Fruit fly (Drosophila melanogaster) whole organism, embryonic: ENCODE results near the gene mask.

Experiments used
- CG11398 ChIP-seq: fragments of 200-800 bp; sonication (Bioruptor generic); optimal IDR thresholded peaks from 2 replicates; lab custom pipeline; 2016; ENCODE audit warnings: missing biosample characterization, missing genetic modification characterization
- CG17328 ChIP-seq: fragments of 200-800 bp; sonication (Bioruptor generic); IDR thresholded peaks from 2 replicates; pipeline ENCODE4 v1.3.6; 2022; ENCODE audit warnings: missing biosample characterization, missing genetic modification characterization
- CG17829 ChIP-seq: fragments of 200-800 bp; optimal IDR thresholded peaks from 2 replicates; lab custom pipeline; 2019; ENCODE audit warnings: missing biosample characterization, mild to moderate bottlenecking, missing genetic modification characterization, moderate library complexity
- CG2875 ChIP-seq: fragments of 200-800 bp; sonication (Bioruptor generic); optimal IDR thresholded peaks from 2 replicates; lab custom pipeline; 2017; ENCODE audit warnings: missing biosample characterization, mild to moderate bottlenecking, missing genetic modification characterization, missing genetic modification reagents
- CG30020 ChIP-seq: fragments of 200-800 bp; optimal IDR thresholded peaks from 2 replicates; lab custom pipeline; 2019; ENCODE audit warnings: missing biosample characterization, mild to moderate bottlenecking, missing genetic modification characterization, moderate library complexity
- CG3726 ChIP-seq: fragments of 200-800 bp; sonication (Bioruptor generic); IDR thresholded peaks from 3 replicates; pipeline ENCODE4, ENCODE4 v1.3.6; 2022; ENCODE audit warnings: missing biosample characterization, missing genetic modification characterization
- CG6272 ChIP-seq: fragments of 200-800 bp; sonication (Bioruptor generic); IDR thresholded peaks from 2 replicates; pipeline ENCODE4 v1.3.6; 2022; ENCODE audit warnings: missing biosample characterization, missing genetic modification characterization
- CG7839 ChIP-seq: fragments of 200-800 bp; sonication (Bioruptor generic); optimal IDR thresholded peaks from 3 replicates; lab custom pipeline; 2018; ENCODE audit warnings: missing biosample characterization, mild to moderate bottlenecking, missing genetic modification characterization, moderate library complexity
- CG8281 ChIP-seq: fragments of 200-800 bp; sonication (Bioruptor generic); optimal IDR thresholded peaks from 2 replicates; lab custom pipeline; 2018; ENCODE audit warnings: missing biosample characterization, mild to moderate bottlenecking, missing genetic modification characterization, moderate library complexity
- CoRest ChIP-seq: fragments of 200-800 bp; sonication (Bioruptor generic); optimal IDR thresholded peaks from 3 replicates; lab custom pipeline; 2018; ENCODE audit warnings: missing biosample characterization, mild to moderate bottlenecking, missing genetic modification characterization, moderate library complexity
- D19B ChIP-seq: fragments of 200-800 bp; sonication (Bioruptor generic); optimal IDR thresholded peaks from 2 replicates; lab custom pipeline; 2017; ENCODE audit warnings: missing biosample characterization, mild to moderate bottlenecking, missing genetic modification characterization
- Dek ChIP-seq: fragments of 200-800 bp; sonication (Bioruptor generic); optimal IDR thresholded peaks from 3 replicates; lab custom pipeline; 2019; ENCODE audit warnings: missing biosample characterization, mild to moderate bottlenecking, missing genetic modification characterization, moderate library complexity
- Dfd ChIP-seq, 2 experiments: fragments of >200 bp; optimal IDR thresholded peaks; 2 replicates each; lab custom pipeline; 2017; ENCODE audit warnings: missing biosample characterization in 2 of 2, missing genetic modification characterization in 2 of 2
- Dip2 ChIP-seq: fragments of 200-800 bp; sonication (Bioruptor generic); IDR thresholded peaks from 2 replicates; pipeline ENCODE4 v1.3.6; 2022; ENCODE audit warnings: missing biosample characterization, missing genetic modification characterization
- Drgx ChIP-seq: fragments of 200-800 bp; sonication (Bioruptor generic); IDR thresholded peaks from 2 replicates; pipeline ENCODE4 v1.3.6; 2022; ENCODE audit warnings: missing biosample characterization, missing genetic modification characterization
- Ets65A ChIP-seq: fragments of 200-800 bp; sonication (Bioruptor generic); peaks from one replicate; lab custom pipeline; 2016; ENCODE audit warnings: missing biosample characterization, missing genetic modification characterization
- Fer1 ChIP-seq: fragments of 200-800 bp; sonication (Bioruptor generic); optimal IDR thresholded peaks from 2 replicates; lab custom pipeline; 2017; ENCODE audit warnings: missing biosample characterization, mild to moderate bottlenecking, missing genetic modification characterization
- Fer2 ChIP-seq: fragments of 200-800 bp; sonication (Bioruptor generic); optimal IDR thresholded peaks from 2 replicates; lab custom pipeline; 2018; ENCODE audit warnings: missing biosample characterization, mild to moderate bottlenecking, missing genetic modification characterization, moderate library complexity
- HLHmδ ChIP-seq: fragments of 200-800 bp; sonication (Bioruptor generic); optimal IDR thresholded peaks from 2 replicates; lab custom pipeline; 2018; ENCODE audit warnings: missing biosample characterization, mild to moderate bottlenecking, missing genetic modification characterization, moderate library complexity
- Hey ChIP-seq: fragments of 200-800 bp; sonication (Bioruptor generic); optimal IDR thresholded peaks from 3 replicates; lab custom pipeline; 2018; ENCODE audit warnings: missing biosample characterization, mild to moderate bottlenecking, missing genetic modification characterization
- Max ChIP-seq: fragments of 200-800 bp; sonication (Bioruptor generic); optimal IDR thresholded peaks from 2 replicates; lab custom pipeline; 2016; ENCODE audit warnings: missing biosample characterization, mild to moderate bottlenecking, missing genetic modification characterization
- Med ChIP-seq: fragments of 200-800 bp; sonication (Bioruptor generic); peaks from one replicate; lab custom pipeline; 2016; ENCODE audit warnings: missing biosample characterization, missing genetic modification characterization, mild to moderate bottlenecking, inconsistent platforms, moderate library complexity
- Nf-YA ChIP-seq: fragments of 200-800 bp; sonication (Bioruptor generic); IDR thresholded peaks from 2 replicates; pipeline ENCODE4 v1.3.6; 2022; ENCODE audit warnings: missing biosample characterization, missing genetic modification characterization
- Sox102F ChIP-seq: fragments of 200-800 bp; sonication (Bioruptor generic); optimal IDR thresholded peaks from 2 replicates; lab custom pipeline; 2018; ENCODE audit warnings: missing biosample characterization, mild to moderate bottlenecking, missing genetic modification characterization, moderate library complexity
- Sry-β ChIP-seq: fragments of 200-800 bp; sonication (Bioruptor generic); optimal IDR thresholded peaks from 2 replicates; lab custom pipeline; 2018; ENCODE audit warnings: missing biosample characterization, mild to moderate bottlenecking, missing genetic modification characterization, moderate library complexity
- Xrp1 ChIP-seq: fragments of 200-800 bp; sonication (Bioruptor generic); IDR thresholded peaks from 2 replicates; pipeline ENCODE4 v1.3.6; 2022; ENCODE audit warnings: missing biosample characterization, missing genetic modification characterization
- caup ChIP-seq: fragments of 200-800 bp; sonication (Bioruptor generic); optimal IDR thresholded peaks from 3 replicates; lab custom pipeline; 2017; ENCODE audit warnings: missing biosample characterization, mild to moderate bottlenecking, missing genetic modification characterization, moderate library complexity; ENCODE audit not compliant: severe bottlenecking
- cg ChIP-seq: fragments of 200-800 bp; sonication (Bioruptor generic); optimal IDR thresholded peaks from 3 replicates; lab custom pipeline; 2019; ENCODE audit warnings: missing biosample characterization, mild to moderate bottlenecking, missing genetic modification characterization, moderate library complexity
- chn ChIP-seq: fragments of 200-800 bp; sonication (Bioruptor generic); optimal IDR thresholded peaks from 2 replicates; lab custom pipeline; 2016; ENCODE audit warnings: missing biosample characterization, missing genetic modification characterization
- ci ChIP-seq: fragments of 200-800 bp; sonication (Bioruptor generic); IDR thresholded peaks from 3 replicates; pipeline ENCODE4 v1.3.6; 2022; ENCODE audit warnings: missing biosample characterization, missing genetic modification characterization
- corto ChIP-seq: fragments of 200-800 bp; sonication (Bioruptor generic); optimal IDR thresholded peaks from 2 replicates; lab custom pipeline; 2016; ENCODE audit warnings: missing biosample characterization, mild to moderate bottlenecking, missing genetic modification characterization, moderate library complexity
- danr ChIP-seq: fragments of 200-800 bp; sonication (Bioruptor generic); IDR thresholded peaks from 2 replicates; pipeline ENCODE4 v1.3.6; 2022; ENCODE audit warnings: missing biosample characterization, missing genetic modification characterization
- dmrt99B ChIP-seq: fragments of 200-800 bp; sonication (Bioruptor generic); optimal IDR thresholded peaks from 2 replicates; lab custom pipeline; 2018; ENCODE audit warnings: missing biosample characterization, mild to moderate bottlenecking, missing genetic modification characterization, moderate library complexity
- dysf ChIP-seq: fragments of 200-800 bp; sonication (Bioruptor generic); IDR thresholded peaks from 3 replicates; pipeline ENCODE4 v1.3.6; 2022; ENCODE audit warnings: missing biosample characterization, missing genetic modification characterization
- en ChIP-seq: fragments of 200-800 bp; sonication (Bioruptor generic); optimal IDR thresholded peaks from 2 replicates; lab custom pipeline; 2016; ENCODE audit warnings: missing biosample characterization, missing genetic modification characterization
- exex ChIP-seq: fragments of 200-800 bp; sonication (Bioruptor generic); optimal IDR thresholded peaks from 4 replicates; lab custom pipeline; 2018; ENCODE audit warnings: missing biosample characterization, mild to moderate bottlenecking, missing genetic modification characterization, moderate library complexity
- grn ChIP-seq: fragments of 200-800 bp; sonication (Bioruptor generic); optimal IDR thresholded peaks from 3 replicates; lab custom pipeline; 2017; ENCODE audit warnings: missing biosample characterization, missing genetic modification characterization
- gsb-n ChIP-seq: fragments of 200-800 bp; sonication (Bioruptor generic); optimal IDR thresholded peaks from 3 replicates; lab custom pipeline; 2018; ENCODE audit warnings: missing biosample characterization, mild to moderate bottlenecking, missing genetic modification characterization
- ind ChIP-seq: fragments of 200-800 bp; sonication (Bioruptor generic); optimal IDR thresholded peaks from 3 replicates; lab custom pipeline; 2016; ENCODE audit warnings: missing biosample characterization, missing genetic modification characterization
- kah ChIP-seq: fragments of 200-800 bp; sonication (Bioruptor generic); optimal IDR thresholded peaks from 2 replicates; lab custom pipeline; 2018; ENCODE audit warnings: missing biosample characterization, mild to moderate bottlenecking, missing genetic modification characterization
- lbe ChIP-seq: fragments of 200-800 bp; sonication (Bioruptor generic); optimal IDR thresholded peaks from 2 replicates; lab custom pipeline; 2016; ENCODE audit warnings: missing biosample characterization, mild to moderate bottlenecking, missing genetic modification characterization
- luna ChIP-seq: fragments of 200-800 bp; sonication (Bioruptor generic); optimal IDR thresholded peaks from 2 replicates; lab custom pipeline; 2016; ENCODE audit warnings: missing biosample characterization, missing genetic modification characterization
- mam ChIP-seq: fragments of 200-800 bp; sonication (Bioruptor generic); optimal IDR thresholded peaks from 3 replicates; lab custom pipeline; 2016; ENCODE audit warnings: missing biosample characterization, missing genetic modification characterization
- pfk ChIP-seq: fragments of 200-800 bp; sonication (Bioruptor generic); optimal IDR thresholded peaks from 2 replicates; lab custom pipeline; 2018; ENCODE audit warnings: missing biosample characterization, mild to moderate bottlenecking, missing genetic modification characterization, moderate library complexity
- pnt ChIP-seq: fragments of 200-800 bp; sonication (Bioruptor generic); optimal IDR thresholded peaks from 3 replicates; lab custom pipeline; 2016; ENCODE audit warnings: missing biosample characterization, missing genetic modification characterization
- ro ChIP-seq: fragments of 200-800 bp; sonication (Bioruptor generic); IDR thresholded peaks from 2 replicates; pipeline ENCODE4 v1.3.6; 2022; ENCODE audit warnings: missing biosample characterization, missing genetic modification characterization
- tgo ChIP-seq: fragments of 200-800 bp; sonication (Bioruptor generic); IDR thresholded peaks from 3 replicates; pipeline ENCODE4 v1.3.6; 2022; ENCODE audit warnings: missing biosample characterization, missing genetic modification characterization
- zf30C ChIP-seq: fragments of 200-800 bp; sonication (Bioruptor generic); optimal IDR thresholded peaks from 3 replicates; lab custom pipeline; 2018; ENCODE audit warnings: missing biosample characterization, mild to moderate bottlenecking, missing genetic modification characterization

The mask gene

dm6 chr3R:24276104-24277008 lies 46.0 kb downstream of the mask start, which contains the start of gene Orct (continued):
- TF ChIP-seq chn (GFP tag; lab: Kevin White, UChicago) (peak; percentile 2), Drgx (GFP tag; lab: Robert Waterston, UW) (peak; percentile 53; the same call in 1 of the 2 replicates), kah (GFP tag; lab: Kevin White, UChicago) (peak; percentile 32), CG11398 (GFP tag; lab: Kevin White, UChicago) (peak; percentile 33), dmrt99B (tag; lab: Kevin White, UChicago) (peak; percentile 79), CG17829 (tag; lab: Kevin White, UChicago) (peak; percentile 63), D19B (peak; percentile 71), en (GFP tag; lab: Kevin White, UChicago) (no peak), pnt (peak; percentile 49), Sox102F (GFP tag; lab: Kevin White, UChicago) (peak; percentile 70), pfk (GFP tag; lab: Kevin White, UChicago) (no peak), HLHmδ (no peak), CG30020 (peak; percentile 27), Xrp1 (peak; percentile 49), CoRest (tag; lab: Kevin White, UChicago) (peak; percentile 88), Fer1 (GFP tag; lab: Kevin White, UChicago) (peak; percentile 87), ro (no peak)

- TF ChIP-seq dysf (GFP tag; lab: Robert Waterston, UW) (no peak), danr (GFP tag; lab: Robert Waterston, UW) (no peak), Med (GFP tag; lab: Kevin White, UChicago) (peak; percentile 22), caup (GFP tag; lab: Kevin White, UChicago) (no peak), CG8281 (tag; lab: Kevin White, UChicago) (no peak), CG6272 (GFP tag; lab: Robert Waterston, UW) (no peak), lbe (GFP tag; lab: Kevin White, UChicago) (peak; percentile 50), Max (GFP tag; lab: Kevin White, UChicago) (no peak), exex (tag; lab: Kevin White, UChicago) (peak; percentile 48), mam (GFP tag; lab: Kevin White, UChicago) (no peak), Dfd (GFP tag; optimal IDR thresholded peaks at IDR 0.05; lab: Kevin White, UChicago) (no peak), ind (GFP tag; lab: Kevin White, UChicago) (no peak), CG2875 (GFP tag; lab: Kevin White, UChicago) (no peak), corto (GFP tag; lab: Kevin White, UChicago) (peak; percentile 62), Ets65A (peak; percentile 10), CG17328 (GFP tag; lab: Robert Waterston, UW) (no peak), Dek (tag; lab: Kevin White, UChicago) (no peak)
- TF ChIP-seq, all 482 proteins: peak for 5
Observed at dm6 chr3R:24278738-24279137, 48.4 kb downstream of the mask start.

- TF ChIP-seq cg (GFP tag; lab: Kevin White, UChicago) (no peak), Sry-β (GFP tag; lab: Kevin White, UChicago) (no peak), gsb-n (tag; lab: Kevin White, UChicago) (no peak), Nf-YA (GFP tag; lab: Robert Waterston, UW) (no peak), Hey (tag; lab: Kevin White, UChicago) (no peak), tgo (GFP tag; lab: Robert Waterston, UW) (no peak), ci (GFP tag; lab: Robert Waterston, UW) (no peak), CG7839 (tag; lab: Kevin White, UChicago) (no peak), Dip2 (GFP tag; lab: Robert Waterston, UW) (no peak), grn (GFP tag; lab: Kevin White, UChicago) (no peak), CG3726 (GFP tag; lab: Robert Waterston, UW) (no peak), Dek (tag; lab: Kevin White, UChicago) (no peak), Fer2 (tag; lab: Kevin White, UChicago) (no peak), luna (GFP tag; lab: Kevin White, UChicago) (no peak), zf30C (GFP tag; lab: Kevin White, UChicago) (no peak)
Observed at dm6 chr3R:24279291-24279690, 48.9 kb downstream of the mask start, which contains the start of gene shps. Gene shps (plus strand): TSS chr3R:24279572.
